Fruit fly (Drosophila melanogaster) whole organism, embryonic: ENCODE measurements around the gene CG17752.

Experiments used
- Atf6 ChIP-seq: fragments of 200-800 bp; sonication (Bioruptor generic); IDR thresholded peaks from 2 replicates; pipeline ENCODE4 v1.3.6; 2022; ENCODE audit warnings: missing biosample characterization, missing genetic modification characterization
- B-H1 ChIP-seq: fragments of 200-800 bp; sonication (Bioruptor generic); IDR thresholded peaks from 3 replicates; pipeline ENCODE4 v1.3.6; 2022; ENCODE audit warnings: missing biosample characterization, missing genetic modification characterization
- Bgb ChIP-seq: fragments of 200-800 bp; sonication (Bioruptor generic); IDR thresholded peaks from 2 replicates; pipeline ENCODE4 v1.3.6; 2022; ENCODE audit warnings: missing biosample characterization, missing genetic modification characterization; ENCODE audit not compliant: partially characterized antibody
- BtbVII ChIP-seq: fragments of 200-800 bp; sonication (Bioruptor generic); optimal IDR thresholded peaks from 3 replicates; lab custom pipeline; 2017; ENCODE audit warnings: missing biosample characterization, mild to moderate bottlenecking, missing genetic modification characterization
- Bteb2 ChIP-seq: fragments of 200-800 bp; sonication (Bioruptor generic); optimal IDR thresholded peaks from 2 replicates; lab custom pipeline; 2016; ENCODE audit warnings: missing biosample characterization, missing genetic modification characterization
- CG1024 ChIP-seq: fragments of 200-800 bp; sonication (Bioruptor generic); IDR thresholded peaks from 2 replicates; pipeline ENCODE4 v1.3.6; 2022; ENCODE audit warnings: missing biosample characterization, missing genetic modification characterization
- CG10959 ChIP-seq: fragments of 200-800 bp; sonication (Bioruptor generic); IDR thresholded peaks from 2 replicates; pipeline ENCODE4 v1.3.6; 2022; ENCODE audit warnings: missing biosample characterization, missing genetic modification characterization
- CG12236 ChIP-seq: fragments of 200-800 bp; sonication (Bioruptor generic); optimal IDR thresholded peaks from 2 replicates; lab custom pipeline; 2016; ENCODE audit warnings: missing biosample characterization, missing genetic modification characterization
- CG1233 ChIP-seq: fragments of 200-800 bp; sonication (Bioruptor generic); optimal IDR thresholded peaks from 4 replicates; lab custom pipeline; 2018; ENCODE audit warnings: missing biosample characterization, mild to moderate bottlenecking, missing genetic modification characterization
- CG13624 ChIP-seq: fragments of 200-800 bp; sonication (Bioruptor generic); optimal IDR thresholded peaks from 2 replicates; lab custom pipeline; 2016; ENCODE audit warnings: missing biosample characterization, missing genetic modification characterization
- CG15269 ChIP-seq: fragments of 200-800 bp; sonication (Bioruptor generic); optimal IDR thresholded peaks from 2 replicates; lab custom pipeline; 2018; ENCODE audit warnings: missing biosample characterization, mild to moderate bottlenecking, missing genetic modification characterization, moderate library complexity
- CG17186 ChIP-seq: fragments of 200-800 bp; sonication (Bioruptor generic); optimal IDR thresholded peaks from 3 replicates; lab custom pipeline; 2017; ENCODE audit warnings: missing biosample characterization, missing genetic modification reagents, missing genetic modification characterization
- CG17802 ChIP-seq: fragments of 200-800 bp; sonication (Bioruptor generic); optimal IDR thresholded peaks from 2 replicates; lab custom pipeline; 2018; ENCODE audit warnings: missing biosample characterization, mild to moderate bottlenecking, missing genetic modification characterization, moderate library complexity
- CG6175 ChIP-seq: fragments of 200-800 bp; sonication (Bioruptor generic); IDR thresholded peaks from 3 replicates; pipeline ENCODE4 v1.3.6; 2022; ENCODE audit warnings: missing biosample characterization, missing genetic modification characterization
- CG7271 ChIP-seq: fragments of 200-800 bp; sonication (Bioruptor generic); optimal IDR thresholded peaks from 2 replicates; lab custom pipeline; 2018; ENCODE audit warnings: missing biosample characterization, mild to moderate bottlenecking, missing genetic modification characterization, moderate library complexity
- CG7357 ChIP-seq: fragments of 200-800 bp; sonication (Bioruptor generic); IDR thresholded peaks from 3 replicates; pipeline ENCODE4 v1.3.6; 2022; ENCODE audit warnings: missing biosample characterization, missing genetic modification characterization
- CG8089 ChIP-seq: fragments of 200-800 bp; sonication (Bioruptor generic); optimal IDR thresholded peaks from 3 replicates; lab custom pipeline; 2016; ENCODE audit warnings: missing biosample characterization, missing genetic modification characterization
- CG8388 ChIP-seq: fragments of 200-800 bp; sonication (Bioruptor generic); optimal IDR thresholded peaks from 2 replicates; lab custom pipeline; 2019; ENCODE audit warnings: missing biosample characterization, mild to moderate bottlenecking, missing genetic modification characterization, moderate library complexity
- CG8944 ChIP-seq: fragments of 200-800 bp; sonication (Bioruptor generic); optimal IDR thresholded peaks from 3 replicates; lab custom pipeline; 2016; ENCODE audit warnings: missing biosample characterization, missing genetic modification characterization
- Chrac-16 ChIP-seq: fragments of 200-800 bp; sonication (Bioruptor generic); optimal IDR thresholded peaks from 3 replicates; lab custom pipeline; 2016; ENCODE audit warnings: missing biosample characterization, missing genetic modification characterization
- D19B ChIP-seq: fragments of 200-800 bp; sonication (Bioruptor generic); optimal IDR thresholded peaks from 2 replicates; lab custom pipeline; 2017; ENCODE audit warnings: missing biosample characterization, mild to moderate bottlenecking, missing genetic modification characterization
- Dbx ChIP-seq: fragments of 200-800 bp; sonication (Bioruptor generic); IDR thresholded peaks from 3 replicates; pipeline ENCODE4 v1.3.6; 2022; ENCODE audit warnings: missing biosample characterization, missing genetic modification characterization
- Dfd ChIP-seq, 2 experiments: fragments of >200 bp; optimal IDR thresholded peaks; 2 replicates each; lab custom pipeline; 2017; ENCODE audit warnings: missing biosample characterization in 2 of 2, missing genetic modification characterization in 2 of 2
- Dp ChIP-seq: fragments of 200-800 bp; sonication (Bioruptor generic); optimal IDR thresholded peaks from 2 replicates; lab custom pipeline; 2018; ENCODE audit warnings: missing biosample characterization, mild to moderate bottlenecking, missing genetic modification characterization, moderate library complexity
- HLH54F ChIP-seq: fragments of 200-800 bp; sonication (Bioruptor generic); optimal IDR thresholded peaks from 3 replicates; lab custom pipeline; 2016; ENCODE audit warnings: missing biosample characterization, missing genetic modification characterization
- Hey ChIP-seq: fragments of 200-800 bp; sonication (Bioruptor generic); optimal IDR thresholded peaks from 3 replicates; lab custom pipeline; 2018; ENCODE audit warnings: missing biosample characterization, mild to moderate bottlenecking, missing genetic modification characterization
- Hr51 ChIP-seq, 2 experiments: fragments of 200-800 bp; sonication (Bioruptor generic); optimal IDR thresholded peaks; 2 replicates in 1 of 2; 3 replicates in 1 of 2; lab custom pipeline; 2016 to 2018; ENCODE audit warnings: missing biosample characterization in 2 of 2, missing genetic modification characterization in 2 of 2, mild to moderate bottlenecking in 1 of 2, moderate library complexity in 1 of 2
- Hr78 ChIP-seq, 2 experiments: fragments of 200-800 bp in 1 of 2; fragments of >200 bp in 1 of 2; sonication (Bioruptor generic) in 1 of 2; optimal IDR thresholded peaks; 2 replicates each; lab custom pipeline; 2017 to 2019; ENCODE audit warnings: missing biosample characterization in 2 of 2, missing genetic modification characterization in 2 of 2, mild to moderate bottlenecking in 1 of 2, moderate library complexity in 1 of 2
- NFAT ChIP-seq: fragments of 200-800 bp; sonication (Bioruptor generic); IDR thresholded peaks from 2 replicates; pipeline ENCODE4 v1.3.6; 2022; ENCODE audit warnings: missing biosample characterization, missing genetic modification characterization
- Neu2 ChIP-seq: fragments of 200-800 bp; sonication (Bioruptor generic); optimal IDR thresholded peaks from 3 replicates; lab custom pipeline; 2016; ENCODE audit warnings: missing biosample characterization, missing genetic modification characterization, borderline replicate concordance
- Rx ChIP-seq: fragments of 200-800 bp; sonication (Bioruptor generic); IDR thresholded peaks from 2 replicates; pipeline ENCODE4 v1.3.6; 2022; ENCODE audit warnings: missing biosample characterization, missing genetic modification characterization
- Trl ChIP-seq, 3 experiments: fragments of >200 bp in 2 of 3; fragments of 200-800 bp in 1 of 3; sonication (Bioruptor generic) in 1 of 3; optimal IDR thresholded peaks; 2 replicates in 1 of 3; 3 replicates in 2 of 3; lab custom pipeline; 2016 to 2017; ENCODE audit warnings: missing biosample characterization in 1 of 3, missing genetic modification characterization in 1 of 3
- ase ChIP-seq: fragments of 200-800 bp; sonication (Bioruptor generic); IDR thresholded peaks from 3 replicates; pipeline ENCODE4 v1.3.6; 2022; ENCODE audit warnings: missing biosample characterization, missing genetic modification characterization
- cas ChIP-seq: fragments of 200-800 bp; sonication (Bioruptor generic); IDR thresholded peaks from 2 replicates; pipeline ENCODE4 v1.3.6; 2022; ENCODE audit warnings: missing biosample characterization, missing genetic modification characterization
- corto ChIP-seq: fragments of 200-800 bp; sonication (Bioruptor generic); optimal IDR thresholded peaks from 2 replicates; lab custom pipeline; 2016; ENCODE audit warnings: missing biosample characterization, mild to moderate bottlenecking, missing genetic modification characterization, moderate library complexity
- cwo ChIP-seq: fragments of 200-800 bp; sonication (Bioruptor generic); optimal IDR thresholded peaks from 3 replicates; lab custom pipeline; 2017; ENCODE audit warnings: missing biosample characterization, missing genetic modification characterization, mild to moderate bottlenecking, moderate library complexity, missing genetic modification reagents
- dan ChIP-seq: fragments of 200-800 bp; sonication (Bioruptor generic); IDR thresholded peaks from 2 replicates; pipeline ENCODE4 v1.3.6; 2022; ENCODE audit warnings: missing biosample characterization, missing genetic modification characterization
- ewg ChIP-seq: fragments of 200-800 bp; sonication (Bioruptor generic); optimal IDR thresholded peaks from 3 replicates; lab custom pipeline; 2017; ENCODE audit warnings: mild to moderate bottlenecking, missing biosample characterization, missing genetic modification reagents, missing genetic modification characterization
- gce ChIP-seq: fragments of 200-800 bp; sonication (Bioruptor generic); IDR thresholded peaks from 3 replicates; pipeline ENCODE4 v1.3.6; 2022; ENCODE audit warnings: missing biosample characterization, missing genetic modification characterization
- gro ChIP-seq: fragments of 200-800 bp; sonication (Bioruptor generic); optimal IDR thresholded peaks from 2 replicates; lab custom pipeline; 2016; ENCODE audit warnings: missing biosample characterization, missing genetic modification characterization
- lab ChIP-seq: fragments of 200-800 bp; sonication (Bioruptor generic); optimal IDR thresholded peaks from 3 replicates; lab custom pipeline; 2017; ENCODE audit warnings: missing biosample characterization, missing genetic modification characterization, mild to moderate bottlenecking, moderate library complexity, missing genetic modification reagents
- nerfin-2 ChIP-seq: fragments of 200-800 bp; sonication (Bioruptor generic); IDR thresholded peaks from 2 replicates; pipeline ENCODE4 v1.3.6; 2022; ENCODE audit warnings: missing biosample characterization, missing genetic modification characterization; ENCODE audit not compliant: partially characterized antibody
- schlank ChIP-seq: fragments of 200-800 bp; sonication (Bioruptor generic); optimal IDR thresholded peaks from 2 replicates; lab custom pipeline; 2018; ENCODE audit warnings: missing biosample characterization, mild to moderate bottlenecking, missing genetic modification characterization
- sd ChIP-seq: fragments of 200-800 bp; sonication (Bioruptor generic); optimal IDR thresholded peaks from 3 replicates; lab custom pipeline; 2018; ENCODE audit warnings: missing biosample characterization, mild to moderate bottlenecking, missing genetic modification characterization, moderate library complexity
- stc ChIP-seq: fragments of 200-800 bp; sonication (Bioruptor generic); IDR thresholded peaks from 2 replicates; pipeline ENCODE4 v1.3.6; 2022; ENCODE audit warnings: missing biosample characterization, missing genetic modification characterization
- tio ChIP-seq: fragments of 200-800 bp; sonication (Bioruptor generic); optimal IDR thresholded peaks from 2 replicates; lab custom pipeline; 2017; ENCODE audit warnings: missing biosample characterization, missing genetic modification characterization, inconsistent platforms
- trem ChIP-seq: fragments of 200-800 bp; optimal IDR thresholded peaks from 3 replicates; lab custom pipeline; 2019; ENCODE audit warnings: missing biosample characterization, mild to moderate bottlenecking, missing genetic modification characterization, moderate library complexity
- trh ChIP-seq: fragments of 200-800 bp; sonication (Bioruptor generic); optimal IDR thresholded peaks from 2 replicates; lab custom pipeline; 2016; ENCODE audit warnings: missing biosample characterization, missing genetic modification characterization
- usp ChIP-seq: fragments of >200 bp; optimal IDR thresholded peaks from 2 replicates; lab custom pipeline; 2017; ENCODE audit warnings: missing biosample characterization, missing genetic modification characterization
- zfh1 ChIP-seq: fragments of 200-800 bp; sonication (Bioruptor generic); IDR thresholded peaks from 3 replicates; pipeline ENCODE4 v1.3.6; 2022; ENCODE audit warnings: missing biosample characterization, missing genetic modification characterization

Gene CG17752

dm6 chr3R:19584818-19585217 is 25.2 kb upstream of the CG17752 start (continued):
- TF ChIP-seq Neu2 (GFP tag; lab: Kevin White, UChicago) (peak; percentile 18), Rx (GFP tag; lab: Robert Waterston, UW) (peak; percentile 35; the same call in 1 of the 2 replicates), trh (peak; percentile 76), CG1233 (peak; percentile 92), ase (GFP tag; lab: Robert Waterston, UW) (0 out of 3 replicates have a peak, but pooled peaks have one; percentile 14), Atf6 (peak; percentile 61; the same call in 1 of the 2 replicates), NFAT (GFP tag; lab: Robert Waterston, UW) (no peak), CG1024 (peak; percentile 73; the same call in 1 of the 2 replicates), B-H1 (GFP tag; lab: Robert Waterston, UW) (no peak; the same call in 2 of the 3 replicates), Hey (peak; percentile 73), Bteb2 (peak; percentile 47), BtbVII (GFP tag; lab: Kevin White, UChicago) (peak; percentile 90), CG13624 (peak; percentile 30), dan (GFP tag; lab: Robert Waterston, UW) (no peak), HLH54F (GFP tag; lab: Kevin White, UChicago) (peak; percentile 41), D19B (GFP tag; lab: Kevin White, UChicago) (peak; percentile 26), CG7271 (tag; lab: Kevin White, UChicago) (peak; percentile 74), CG7357 (GFP tag; lab: Robert Waterston, UW) (0 out of 3 replicates have a peak, but pooled peaks have one; percentile 46), CG12236 (peak; percentile 92), Hr51 (GFP tag; optimal IDR thresholded peaks at IDR 0.05; lab: Kevin White, UChicago) (peak in 1 of 2 experiments; percentile 83), Dbx (GFP tag; lab: Robert Waterston, UW) (no peak), CG17802 (tag; lab: Kevin White, UChicago) (peak; percentile 62), zfh1 (GFP tag; lab: Robert Waterston, UW) (peak; percentile 80), sd (tag; lab: Kevin White, UChicago) (no peak), gro (no peak), gce (GFP tag; lab: Robert Waterston, UW) (peak; percentile 85), CG8089 (GFP tag; lab: Kevin White, UChicago) (peak; percentile 88), Trl (optimal IDR thresholded peaks at IDR 0.05; lab: Kevin White, UChicago) (no peak), Trl (GFP tag; optimal IDR thresholded peaks at IDR 0.05; lab: Kevin White, UChicago) (peak; percentile 87), CG10959 (GFP tag; lab: Robert Waterston, UW) (peak; percentile 70), cwo (GFP tag; lab: Kevin White, UChicago) (peak; percentile 55), CG6175 (GFP tag; lab: Robert Waterston, UW) (no peak), schlank (tag; lab: Kevin White, UChicago) (peak; percentile 44), CG8388 (GFP tag; lab: Kevin White, UChicago) (peak; percentile 69), Dp (no peak), stc (peak; percentile 72; the same call in 1 of the 2 replicates), Hr78 (GFP tag; optimal IDR thresholded peaks at IDR 0.05; lab: Kevin White, UChicago) (peak in 1 of 2 experiments; percentile 85), Chrac-16 (GFP tag; lab: Kevin White, UChicago) (no peak), cas (no peak), CG15269 (no peak), trem (tag; lab: Kevin White, UChicago) (peak; percentile 79), Bgb (no peak), tio (GFP tag; lab: Kevin White, UChicago) (peak; percentile 77), CG8944 (GFP tag; lab: Kevin White, UChicago) (peak; percentile 77), corto (GFP tag; lab: Kevin White, UChicago) (no peak), nerfin-2 (GFP tag; lab: Robert Waterston, UW) (no peak), Dfd (GFP tag; optimal IDR thresholded peaks at IDR 0.05; lab: Kevin White, UChicago) (no peak), CG17186 (GFP tag; lab: Kevin White, UChicago) (peak; percentile 92), ewg (GFP tag; lab: Kevin White, UChicago) (peak; percentile 69), usp (GFP tag; lab: Kevin White, UChicago) (no peak), lab (GFP tag; lab: Kevin White, UChicago) (peak; percentile 89)
